Worm (Caenorhabditis elegans) whole organism, L3 larva: ENCODE measurements around the gene trx-3.

Experiments used
- ZK546.5 ChIP-seq: sonication (generic microtip); optimal IDR thresholded peaks from 2 replicates; lab custom pipeline; 2017; ENCODE audit warnings: missing biosample characterization, missing genetic modification characterization
- aly-2 ChIP-seq: fragments of 150-350 bp; optimal IDR thresholded peaks from 2 replicates; lab custom pipeline; 2014; ENCODE audit warnings: missing biosample characterization, missing genetic modification characterization
- ama-1 ChIP-seq: fragments of 150-350 bp; optimal IDR thresholded peaks from 2 replicates; lab custom pipeline; 2018
- ceh-16 ChIP-seq: sonication (generic microtip); optimal IDR thresholded peaks from 2 replicates; lab custom pipeline; 2017; ENCODE audit warnings: missing biosample characterization, missing genetic modification characterization
- ceh-28 ChIP-seq: fragments of 150-350 bp; optimal IDR thresholded peaks from 2 replicates; lab custom pipeline; 2014; ENCODE audit warnings: missing biosample characterization, missing genetic modification reagents, missing genetic modification characterization
- ceh-82 ChIP-seq: fragments of 150-350 bp; optimal IDR thresholded peaks from 2 replicates; lab custom pipeline; 2014; ENCODE audit warnings: missing biosample characterization, missing genetic modification characterization
- ceh-9 ChIP-seq: sonication (generic microtip); optimal IDR thresholded peaks from 2 replicates; lab custom pipeline; 2018; ENCODE audit warnings: missing biosample characterization, missing genetic modification characterization
- egl-5 ChIP-seq: fragments of 150-350 bp; optimal IDR thresholded peaks from 2 replicates; lab custom pipeline; 2017; ENCODE audit warnings: missing biosample characterization, missing genetic modification reagents, missing genetic modification characterization, inconsistent platforms
- elt-1 ChIP-seq: fragments of 150-350 bp; optimal IDR thresholded peaks from 2 replicates; lab custom pipeline; 2014; ENCODE audit warnings: missing biosample characterization, missing genetic modification characterization
- elt-2 ChIP-seq: sonication (generic microtip); optimal IDR thresholded peaks from 2 replicates; lab custom pipeline; 2016; ENCODE audit warnings: missing genetic modification reagents, mild to moderate bottlenecking, missing genetic modification characterization, missing compliant biosample characterization
- elt-3 ChIP-seq, 3 experiments: fragments of 150-350 bp in 1 of 3; sonication (generic microtip) in 2 of 3; optimal IDR thresholded peaks; 2 replicates in 2 of 3; 4 replicates in 1 of 3; lab custom pipeline; 2014 to 2017; ENCODE audit warnings: missing biosample characterization in 3 of 3, missing genetic modification characterization in 3 of 3
- eor-1 ChIP-seq, 2 experiments: fragments of 150-350 bp; optimal IDR thresholded peaks; 2 replicates each; lab custom pipeline; 2014 to 2018; ENCODE audit warnings: missing biosample characterization in 2 of 2, missing genetic modification characterization in 2 of 2
- fkh-10 ChIP-seq: sonication (generic microtip); optimal IDR thresholded peaks from 2 replicates; lab custom pipeline; 2017; ENCODE audit warnings: missing biosample characterization, missing genetic modification reagents, missing genetic modification characterization
- fkh-2 ChIP-seq: fragments of 150-350 bp; optimal IDR thresholded peaks from 2 replicates; lab custom pipeline; 2014; ENCODE audit warnings: missing biosample characterization, missing genetic modification reagents, missing genetic modification characterization
- hmg-11 ChIP-seq: sonication (generic microtip); optimal IDR thresholded peaks from 2 replicates; lab custom pipeline; 2016; ENCODE audit warnings: missing genetic modification characterization, missing compliant biosample characterization
- jun-1 ChIP-seq: fragments of 150-350 bp; optimal IDR thresholded peaks from 2 replicates; lab custom pipeline; 2014; ENCODE audit warnings: missing biosample characterization, missing genetic modification reagents, missing genetic modification characterization
- lin-15B ChIP-seq: fragments of 150-350 bp; optimal IDR thresholded peaks from 2 replicates; lab custom pipeline; 2014; ENCODE audit warnings: missing biosample characterization, missing genetic modification characterization
- lin-39 ChIP-seq: fragments of 150-350 bp; optimal IDR thresholded peaks from 2 replicates; lab custom pipeline; 2018; ENCODE audit warnings: missing biosample characterization, missing genetic modification reagents, missing genetic modification characterization
- lsy-12 ChIP-seq: sonication (generic microtip); optimal IDR thresholded peaks from 2 replicates; lab custom pipeline; 2016; ENCODE audit warnings: mild to moderate bottlenecking, missing genetic modification characterization, missing compliant biosample characterization
- mdl-1 ChIP-seq: fragments of 150-350 bp; optimal IDR thresholded peaks from 2 replicates; lab custom pipeline; 2014; ENCODE audit warnings: missing biosample characterization, missing genetic modification characterization
- mml-1 ChIP-seq: fragments of 150-350 bp; sonication (generic microtip); optimal IDR thresholded peaks from 3 replicates; lab custom pipeline; 2014; ENCODE audit warnings: missing biosample characterization, missing genetic modification characterization
- nfya-1 ChIP-seq: sonication (generic microtip); optimal IDR thresholded peaks from 2 replicates; lab custom pipeline; 2017; ENCODE audit warnings: missing genetic modification characterization, mild to moderate bottlenecking, missing compliant biosample characterization, antibody characterized with exemption, moderate library complexity; ENCODE audit not compliant: insufficient read depth
- nhr-11 ChIP-seq: fragments of 150-350 bp; optimal IDR thresholded peaks from 2 replicates; lab custom pipeline; 2014; ENCODE audit warnings: missing biosample characterization, missing genetic modification characterization
- nhr-12 ChIP-seq: fragments of 150-350 bp; optimal IDR thresholded peaks from 2 replicates; lab custom pipeline; 2014; ENCODE audit warnings: missing biosample characterization, missing genetic modification characterization
- nhr-23 ChIP-seq: fragments of 150-350 bp; optimal IDR thresholded peaks from 2 replicates; lab custom pipeline; 2014; ENCODE audit warnings: missing biosample characterization, missing genetic modification reagents, missing genetic modification characterization
- nhr-237 ChIP-seq: fragments of 150-350 bp; optimal IDR thresholded peaks from 2 replicates; lab custom pipeline; 2014; ENCODE audit warnings: missing biosample characterization, missing genetic modification characterization
- nhr-25 ChIP-seq: sonication (generic microtip); optimal IDR thresholded peaks from 2 replicates; lab custom pipeline; 2017; ENCODE audit warnings: missing biosample characterization, missing genetic modification characterization
- nhr-28 ChIP-seq: fragments of 150-350 bp; optimal IDR thresholded peaks from 2 replicates; lab custom pipeline; 2014; ENCODE audit warnings: missing biosample characterization, missing genetic modification characterization
- nhr-43 ChIP-seq: sonication (generic microtip); optimal IDR thresholded peaks from 2 replicates; lab custom pipeline; 2016; ENCODE audit warnings: mild to moderate bottlenecking, missing genetic modification characterization, missing compliant biosample characterization; ENCODE audit not compliant: poor library complexity, severe bottlenecking
- nhr-76 ChIP-seq: fragments of 150-350 bp; sonication (generic microtip); optimal IDR thresholded peaks from 5 replicates; lab custom pipeline; 2014; ENCODE audit warnings: missing biosample characterization, missing genetic modification characterization
- nhr-77 ChIP-seq: fragments of 150-350 bp; optimal IDR thresholded peaks from 2 replicates; lab custom pipeline; 2014; ENCODE audit warnings: missing biosample characterization, missing genetic modification characterization
- pha-4 ChIP-seq: fragments of 150-350 bp; optimal IDR thresholded peaks from 2 replicates; lab custom pipeline; 2014; ENCODE audit warnings: missing biosample characterization, missing genetic modification reagents, missing genetic modification characterization
- pqm-1 ChIP-seq: fragments of 150-350 bp; optimal IDR thresholded peaks from 2 replicates; lab custom pipeline; 2017; ENCODE audit warnings: missing biosample characterization, missing genetic modification characterization, inconsistent platforms
- sea-2 ChIP-seq: fragments of 150-350 bp; sonication (generic microtip); optimal IDR thresholded peaks from 4 replicates; lab custom pipeline; 2014; ENCODE audit warnings: missing biosample characterization, missing genetic modification reagents, missing genetic modification characterization
- snpc-4 ChIP-seq: fragments of 150-350 bp; optimal IDR thresholded peaks from 2 replicates; lab custom pipeline; 2014; ENCODE audit warnings: missing biosample characterization, missing genetic modification characterization
- unc-62 ChIP-seq: fragments of 150-350 bp; sonication (generic microtip); optimal IDR thresholded peaks from 4 replicates; lab custom pipeline; 2014; ENCODE audit warnings: missing biosample characterization, missing genetic modification reagents, missing genetic modification characterization
- zag-1 ChIP-seq: fragments of 150-350 bp; optimal IDR thresholded peaks from 2 replicates; lab custom pipeline; 2014; ENCODE audit warnings: missing biosample characterization, missing genetic modification characterization
- ztf-11 ChIP-seq: fragments of 150-350 bp; optimal IDR thresholded peaks from 2 replicates; lab custom pipeline; 2014; ENCODE audit warnings: missing biosample characterization, missing genetic modification characterization
- ztf-4 ChIP-seq: fragments of 150-350 bp; optimal IDR thresholded peaks from 2 replicates; lab custom pipeline; 2014; ENCODE audit warnings: missing biosample characterization, missing genetic modification characterization

trx-3 gene

ce11 chrIV:4472418-4473173, 14.2 kb upstream of the trx-3 start:
- TF ChIP-seq nhr-23 (tag; lab: Kevin White, UChicago) (peak; percentile 90), eor-1 (tag; optimal IDR thresholded peaks at IDR 0.05; lab: Kevin White, UChicago) (no peak), lin-39 (peak; percentile 2), elt-1 (tag; lab: Kevin White, UChicago) (peak; percentile 75), snpc-4 (tag; lab: Kevin White, UChicago) (no peak), pqm-1 (tag; lab: Kevin White, UChicago) (peak; percentile 58), fkh-10 (GFP tag; lab: Kevin White, UChicago) (no peak), nhr-25 (tag; lab: Kevin White, UChicago) (peak; percentile 85), egl-5 (tag; lab: Kevin White, UChicago) (no peak), ceh-28 (tag; lab: Kevin White, UChicago) (no peak), hmg-11 (no peak), ztf-4 (tag; lab: Kevin White, UChicago) (peak; percentile 54), ztf-11 (tag; lab: Kevin White, UChicago) (no peak), nhr-77 (no peak), elt-2 (tag; lab: Kevin White, UChicago) (peak; percentile 53), jun-1 (tag; lab: Kevin White, UChicago) (no peak), pha-4 (tag; lab: Kevin White, UChicago) (peak; percentile 37), lin-15B (tag; lab: Kevin White, UChicago) (no peak), mml-1 (tag; lab: Kevin White, UChicago) (peak; percentile 15), lsy-12 (tag; lab: Kevin White, UChicago) (no peak), nhr-237 (no peak), nfya-1 (tag; lab: Kevin White, UChicago) (peak; percentile 7), elt-3 (tag; optimal IDR thresholded peaks at IDR 0.05; lab: Kevin White, UChicago) (peak in 1 of 3 experiments; percentile 32), nhr-43 (tag; lab: Kevin White, UChicago) (peak; percentile 73), zag-1 (tag; lab: Kevin White, UChicago) (no peak), nhr-12 (tag; lab: Kevin White, UChicago) (no peak), ama-1 (lab: Kevin White, UChicago) (peak; percentile 86)

- TF ChIP-seq unc-62 (GFP tag; lab: Kevin White, UChicago): no peak
- TF ChIP-seq ama-1 (lab: Kevin White, UChicago): peak; percentile 83
- TF ChIP-seq elt-2 (tag; lab: Kevin White, UChicago): peak; percentile 4
- TF ChIP-seq lsy-12 (tag; lab: Kevin White, UChicago): peak; percentile 19
- no peak for TF ChIP-seq aly-2 (tag; lab: Kevin White, UChicago)
- TF ChIP-seq nhr-25 (tag; lab: Kevin White, UChicago): peak; percentile 14
- TF ChIP-seq nhr-23 (tag; lab: Kevin White, UChicago): peak; percentile 12
- TF ChIP-seq, all 47 proteins: peak for 5
Measured at ce11 chrIV:4473767-4474166, 13.1 kb upstream of the trx-3 start.

DNA sequence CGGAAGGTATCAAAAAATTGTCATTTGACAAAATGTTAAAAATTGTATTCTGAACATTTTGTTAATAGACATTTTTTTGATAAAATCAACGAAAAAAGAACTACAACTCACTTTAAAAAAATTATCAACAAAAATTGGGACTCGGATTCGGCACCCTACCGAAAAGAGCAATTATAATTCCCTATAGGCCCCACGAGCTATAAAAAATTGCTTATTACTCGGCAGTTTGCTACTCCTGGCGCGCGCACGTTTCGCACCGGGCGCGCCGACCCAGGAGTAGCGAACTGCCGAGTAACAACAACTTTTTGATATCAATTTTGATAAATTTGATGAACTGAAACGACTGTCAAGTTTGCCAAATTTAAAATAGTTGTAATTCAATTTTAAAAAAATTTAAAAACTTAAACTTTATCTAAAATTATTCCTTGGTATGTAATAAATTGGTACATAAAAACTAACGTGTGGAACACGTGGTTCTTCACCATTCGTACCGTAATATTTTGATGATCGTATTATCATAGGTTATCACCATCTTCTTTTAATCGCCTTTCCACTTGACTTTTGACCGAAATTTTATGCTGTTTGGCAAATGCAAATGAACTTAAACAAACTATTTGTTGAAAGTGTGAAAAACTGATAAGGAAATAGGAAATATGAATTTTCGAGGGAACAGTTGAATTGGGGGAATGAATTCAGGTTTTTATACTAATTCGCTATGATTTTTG, 11.3 kb upstream of the trx-3 start:
- no peak for TF ChIP-seq nhr-28
- no peak for TF ChIP-seq elt-1 (tag; lab: Kevin White, UChicago)
- no peak for TF ChIP-seq egl-5 (tag; lab: Kevin White, UChicago)
- no peak for TF ChIP-seq ceh-9 (tag; lab: Kevin White, UChicago)
- TF ChIP-seq nhr-23 (tag; lab: Kevin White, UChicago): no peak
- TF ChIP-seq nfya-1 (tag; lab: Kevin White, UChicago): no peak
- no peak for TF ChIP-seq nhr-77
- TF ChIP-seq nhr-25 (tag; lab: Kevin White, UChicago): no peak
- TF ChIP-seq pqm-1 (tag; lab: Kevin White, UChicago): peak; percentile 40
- TF ChIP-seq elt-2 (tag; lab: Kevin White, UChicago): peak; percentile 72
- no peak for TF ChIP-seq ceh-28 (tag; lab: Kevin White, UChicago)
- TF ChIP-seq ztf-4 (tag; lab: Kevin White, UChicago): peak; percentile 14
- no peak for TF ChIP-seq lin-39
- no peak for TF ChIP-seq ceh-16 (tag; lab: Kevin White, UChicago)
- no peak for TF ChIP-seq nhr-76 (tag; lab: Kevin White, UChicago)
- TF ChIP-seq ama-1 (lab: Kevin White, UChicago): peak; percentile 3
- TF ChIP-seq ceh-82 (tag; lab: Kevin White, UChicago): no peak
- TF ChIP-seq hmg-11: no peak
- peak; percentile 58 for TF ChIP-seq pha-4 (tag; lab: Kevin White, UChicago)
- no peak for TF ChIP-seq fkh-2
- TF ChIP-seq nhr-11: no peak
- TF ChIP-seq ztf-11 (tag; lab: Kevin White, UChicago): no peak
- TF ChIP-seq mdl-1: no peak
- TF ChIP-seq zag-1 (tag; lab: Kevin White, UChicago): no peak
- TF ChIP-seq sea-2 (GFP tag; lab: Kevin White, UChicago): no peak
- no peak for TF ChIP-seq ZK546.5 (tag; lab: Kevin White, UChicago)
- TF ChIP-seq fkh-10 (GFP tag; lab: Kevin White, UChicago): no peak
- TF ChIP-seq nhr-12 (tag; lab: Kevin White, UChicago): no peak
- TF ChIP-seq, all 47 proteins: peak for 5
